Fruit fly (Drosophila melanogaster) whole organism, wandering third instar larva: ENCODE measurements around the gene Pat1.

Source experiments
- Abd-B ChIP-seq: fragments of >200 bp; optimal IDR thresholded peaks from 2 replicates; lab custom pipeline; 2017; ENCODE audit warnings: missing biosample characterization, missing genetic modification characterization
- CG32264 ChIP-seq: fragments of 200-800 bp; sonication (Bioruptor generic); optimal IDR thresholded peaks from 2 replicates; lab custom pipeline; 2016; ENCODE audit warnings: missing biosample characterization, missing genetic modification characterization
- CG9705 ChIP-seq: fragments of 200-800 bp; sonication (Bioruptor generic); optimal IDR thresholded peaks from 2 replicates; lab custom pipeline; 2018; ENCODE audit warnings: missing biosample characterization, mild to moderate bottlenecking, missing genetic modification characterization
- CrebA ChIP-seq: fragments of 200-800 bp; sonication (Bioruptor generic); optimal IDR thresholded peaks from 2 replicates; lab custom pipeline; 2016; ENCODE audit warnings: missing biosample characterization, mild to moderate bottlenecking, missing genetic modification characterization, borderline replicate concordance
- Dfd ChIP-seq: fragments of >200 bp; optimal IDR thresholded peaks from 2 replicates; lab custom pipeline; 2017; ENCODE audit warnings: missing biosample characterization, missing genetic modification characterization
- Dif ChIP-seq: fragments of 200-275, 200-300 bp; sonication (Bioruptor generic); optimal IDR thresholded peaks from 2 replicates; lab custom pipeline; 2018; ENCODE audit warnings: missing biosample characterization, missing genetic modification characterization; ENCODE audit not compliant: partially characterized antibody
- GATAd ChIP-seq: sonication (Bioruptor generic); optimal IDR thresholded peaks from 2 replicates; lab custom pipeline; 2016; ENCODE audit warnings: missing biosample characterization, missing genetic modification characterization
- HLH106 ChIP-seq: fragments of 200-800 bp; optimal IDR thresholded peaks from 3 replicates; lab custom pipeline; 2019; ENCODE audit warnings: missing biosample characterization, mild to moderate bottlenecking, missing genetic modification characterization, moderate library complexity
- Hnf4 ChIP-seq: fragments of 200-800 bp; sonication (Bioruptor generic); optimal IDR thresholded peaks from 2 replicates; lab custom pipeline; 2016; ENCODE audit warnings: missing biosample characterization, mild to moderate bottlenecking, missing genetic modification characterization
- Hr78 ChIP-seq: fragments of >200 bp; optimal IDR thresholded peaks from 2 replicates; lab custom pipeline; 2017; ENCODE audit warnings: missing biosample characterization, missing genetic modification characterization
- Hr83 ChIP-seq: fragments of 200-300 bp; sonication (Bioruptor generic); optimal IDR thresholded peaks from 2 replicates; lab custom pipeline; 2016; ENCODE audit warnings: missing biosample characterization, mild to moderate bottlenecking, missing genetic modification characterization, moderate library complexity; ENCODE audit not compliant: poor library complexity, severe bottlenecking
- Jra ChIP-seq: sonication (Bioruptor generic); optimal IDR thresholded peaks from 2 replicates; lab custom pipeline; 2016; ENCODE audit warnings: missing biosample characterization, missing genetic modification characterization
- Mio ChIP-seq: sonication (Bioruptor generic); optimal IDR thresholded peaks from 2 replicates; lab custom pipeline; 2016; ENCODE audit warnings: missing biosample characterization, missing genetic modification characterization
- Myc ChIP-seq: fragments of >200 bp; optimal IDR thresholded peaks from 2 replicates; lab custom pipeline; 2017
- N ChIP-seq: fragments of >200 bp; optimal IDR thresholded peaks from 2 replicates; lab custom pipeline; 2018; ENCODE audit warnings: missing biosample characterization, missing external identifiers, missing genetic modification characterization
- OdsH ChIP-seq: fragments of 200-800 bp; sonication (Bioruptor generic); optimal IDR thresholded peaks from 2 replicates; lab custom pipeline; 2016; ENCODE audit warnings: missing biosample characterization, mild to moderate bottlenecking, missing genetic modification characterization
- Rel ChIP-seq, 2 experiments: fragments of 200-800 bp; sonication (Bioruptor generic) in 1 of 2; optimal IDR thresholded peaks; 2 replicates in 1 of 2; 3 replicates in 1 of 2; lab custom pipeline; 2016 to 2019; ENCODE audit warnings: mild to moderate bottlenecking in 2 of 2, missing biosample characterization in 2 of 2, missing genetic modification characterization in 2 of 2, moderate library complexity in 1 of 2
- Sp1 ChIP-seq: fragments of 200-800 bp; sonication (Bioruptor generic); optimal IDR thresholded peaks from 3 replicates; lab custom pipeline; 2019; ENCODE audit warnings: missing biosample characterization, mild to moderate bottlenecking, missing genetic modification characterization, moderate library complexity
- Vsx2 ChIP-seq: fragments of 200-300, 225-300 bp; sonication (Bioruptor generic); optimal IDR thresholded peaks from 2 replicates; lab custom pipeline; 2018; ENCODE audit warnings: missing biosample characterization, missing genetic modification characterization; ENCODE audit not compliant: partially characterized antibody
- br ChIP-seq: fragments of 200-800 bp; sonication (Bioruptor generic); optimal IDR thresholded peaks from 2 replicates; lab custom pipeline; 2016; ENCODE audit warnings: missing biosample characterization, missing genetic modification characterization
- brk ChIP-seq: fragments of 200-800 bp; sonication (Bioruptor generic); optimal IDR thresholded peaks from 2 replicates; lab custom pipeline; 2016; ENCODE audit warnings: missing biosample characterization, mild to moderate bottlenecking, missing genetic modification characterization
- dl ChIP-seq, 2 experiments: fragments of 175-275, 200-275 bp in 1 of 2; fragments of 200-275 bp in 1 of 2; sonication (Bioruptor generic); optimal IDR thresholded peaks; lab custom pipeline; 2018; ENCODE audit warnings: mild to moderate bottlenecking in 2 of 2, missing biosample characterization in 2 of 2, missing genetic modification characterization in 2 of 2, moderate library complexity in 2 of 2; ENCODE audit not compliant: partially characterized antibody in 2 of 2, insufficient read depth in 1 of 2
- dmrt93B ChIP-seq: fragments of 200-800 bp; sonication (Bioruptor generic); optimal IDR thresholded peaks from 2 replicates; lab custom pipeline; 2018; ENCODE audit warnings: missing biosample characterization, mild to moderate bottlenecking, missing genetic modification characterization
- dsf ChIP-seq: sonication (Bioruptor generic); optimal IDR thresholded peaks from 2 replicates; lab custom pipeline; 2016; ENCODE audit warnings: missing biosample characterization, missing genetic modification characterization, borderline replicate concordance
- ey ChIP-seq: fragments of 200-800 bp; sonication (Bioruptor generic); optimal IDR thresholded peaks from 2 replicates; lab custom pipeline; 2016; ENCODE audit warnings: missing biosample characterization, missing genetic modification characterization
- foxo ChIP-seq, 2 experiments: fragments of 200-800 bp; sonication (Bioruptor generic); optimal IDR thresholded peaks; 2 replicates in 1 of 2; 3 replicates in 1 of 2; lab custom pipeline; 2016 to 2017; ENCODE audit warnings: missing biosample characterization in 2 of 2, missing genetic modification characterization in 2 of 2
- fru ChIP-seq: fragments of 200-800 bp; sonication (Bioruptor generic); optimal IDR thresholded peaks from 3 replicates; lab custom pipeline; 2016; ENCODE audit warnings: missing biosample characterization, mild to moderate bottlenecking, missing genetic modification characterization
- h ChIP-seq: fragments of 200-800 bp; sonication (Bioruptor generic); optimal IDR thresholded peaks from 3 replicates; lab custom pipeline; 2016; ENCODE audit warnings: missing biosample characterization, mild to moderate bottlenecking, missing genetic modification characterization
- jim ChIP-seq: fragments of 175-275, 200-325 bp; sonication (Bioruptor generic); optimal IDR thresholded peaks from 2 replicates; lab custom pipeline; 2016; ENCODE audit warnings: missing biosample characterization, mild to moderate bottlenecking, missing genetic modification characterization
- lola ChIP-seq: fragments of >200 bp; optimal IDR thresholded peaks from 2 replicates; lab custom pipeline; 2017; ENCODE audit warnings: missing biosample characterization, missing genetic modification characterization
- pan ChIP-seq: fragments of >200 bp; optimal IDR thresholded peaks from 2 replicates; lab custom pipeline; 2017
- psq ChIP-seq: fragments of 200-800 bp; sonication (Bioruptor generic); optimal IDR thresholded peaks from 3 replicates; lab custom pipeline; 2017; ENCODE audit warnings: missing biosample characterization, mild to moderate bottlenecking, missing genetic modification characterization, moderate library complexity
- rgr ChIP-seq: fragments of 200-800 bp; sonication (Bioruptor generic); optimal IDR thresholded peaks from 3 replicates; lab custom pipeline; 2016; ENCODE audit warnings: missing biosample characterization, mild to moderate bottlenecking, missing genetic modification characterization
- sage ChIP-seq: fragments of 200-800 bp; sonication (Bioruptor generic); optimal IDR thresholded peaks from 2 replicates; lab custom pipeline; 2016; ENCODE audit warnings: missing biosample characterization, mild to moderate bottlenecking, missing genetic modification characterization
- sv ChIP-seq: fragments of 200-800 bp; sonication (Bioruptor generic); optimal IDR thresholded peaks from 3 replicates; lab custom pipeline; 2016; ENCODE audit warnings: missing biosample characterization, missing genetic modification characterization
- tai ChIP-seq: sonication (Bioruptor generic); optimal IDR thresholded peaks from 2 replicates; lab custom pipeline; 2016; ENCODE audit warnings: missing biosample characterization, missing genetic modification characterization
- usp ChIP-seq: fragments of >200 bp; optimal IDR thresholded peaks from 2 replicates; lab custom pipeline; 2017; ENCODE audit warnings: missing biosample characterization, missing genetic modification characterization
- woc ChIP-seq: sonication (Bioruptor generic); optimal IDR thresholded peaks from 2 replicates; lab custom pipeline; 2016; ENCODE audit warnings: missing biosample characterization, mild to moderate bottlenecking, missing genetic modification characterization

The Pat1 gene

dm6 chrX:6596788-6597187 is 6.2 kb downstream of the Pat1 start, which contains the start of gene APC7:
Gene APC7, plus strand, starts transcription at chrX:6597088.
- TF ChIP-seq usp (GFP tag; lab: Kevin White, UChicago) (no peak), Mio (GFP tag; lab: Kevin White, UChicago) (no peak), HLH106 (no peak), jim (no peak), psq (no peak), Sp1 (no peak), Myc (no peak), Hnf4 (GFP tag; lab: Kevin White, UChicago) (no peak), lola (GFP tag; lab: Kevin White, UChicago) (no peak), sage (GFP tag; lab: Kevin White, UChicago) (no peak), h (GFP tag; lab: Kevin White, UChicago) (no peak), Hr83 (GFP tag; lab: Kevin White, UChicago) (no peak), br (GFP tag; lab: Kevin White, UChicago) (no peak), Hr78 (no peak), GATAd (GFP tag; lab: Kevin White, UChicago) (no peak), pan (lab: Kevin White, UChicago) (no peak), dmrt93B (GFP tag; lab: Kevin White, UChicago) (no peak), Vsx2 (GFP tag; lab: Kevin White, UChicago) (no peak), dl (GFP tag; optimal IDR thresholded peaks at IDR 0.05; lab: Kevin White, UChicago; ENCODE audit: insufficient read depth in 1 of 2, partially characterized antibody in 2 of 2) (no peak), rgr (GFP tag; lab: Kevin White, UChicago) (no peak)

DNA sequence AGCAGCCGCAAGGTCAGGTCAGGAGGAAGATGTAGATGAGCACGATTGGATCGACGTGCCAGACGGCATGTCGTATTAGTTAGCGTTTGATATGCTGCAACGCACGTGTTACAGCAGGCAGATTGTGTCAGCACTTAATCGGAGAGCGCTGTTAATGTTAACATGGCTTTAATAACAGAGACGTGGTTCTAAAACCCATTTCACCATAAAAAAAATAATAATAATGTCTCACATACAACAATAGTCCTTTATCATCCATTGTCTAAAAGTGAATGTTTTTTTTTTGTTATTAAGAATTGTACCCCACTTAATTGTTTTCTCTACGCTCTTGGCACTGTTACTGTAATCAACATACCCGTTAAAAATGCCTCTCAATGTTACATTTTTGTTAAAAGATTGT is 8.7 kb downstream of the Pat1 start:
- no peak for TF ChIP-seq Dfd (GFP tag; lab: Kevin White, UChicago)
- TF ChIP-seq h (GFP tag; lab: Kevin White, UChicago) = peak; percentile 95
- TF ChIP-seq Hr83 (GFP tag; lab: Kevin White, UChicago) = peak; percentile 86
- peak; percentile 64 for TF ChIP-seq woc (GFP tag; lab: Kevin White, UChicago)
- peak; percentile 85 for TF ChIP-seq CG32264 (GFP tag; lab: Kevin White, UChicago)
- TF ChIP-seq fru (GFP tag; lab: Kevin White, UChicago) = peak; percentile 89
- no peak for TF ChIP-seq Myc
- no peak for TF ChIP-seq Hr78
- no peak for TF ChIP-seq dsf (GFP tag; lab: Kevin White, UChicago)
- no peak for TF ChIP-seq Abd-B (GFP tag; lab: Kevin White, UChicago)
- no peak for TF ChIP-seq psq
- peak; percentile 99 for TF ChIP-seq Dif (GFP tag; lab: Kevin White, UChicago)
- peak; percentile 84 to 92 for TF ChIP-seq dl (GFP tag; optimal IDR thresholded peaks at IDR 0.05; lab: Kevin White, UChicago; ENCODE audit: insufficient read depth in 1 of 2, partially characterized antibody in 2 of 2)
- no peak for TF ChIP-seq CrebA (GFP tag; lab: Kevin White, UChicago)
- no peak for TF ChIP-seq Hnf4 (GFP tag; lab: Kevin White, UChicago)
- TF ChIP-seq sage (GFP tag; lab: Kevin White, UChicago) = peak; percentile 90
- TF ChIP-seq dmrt93B (GFP tag; lab: Kevin White, UChicago) = peak; percentile 92
- TF ChIP-seq brk (GFP tag; lab: Kevin White, UChicago) = no peak
- TF ChIP-seq Rel (GFP tag; optimal IDR thresholded peaks at IDR 0.05; lab: Kevin White, UChicago) = peak; percentile 22
- TF ChIP-seq Rel (tag; optimal IDR thresholded peaks at IDR 0.05; lab: Kevin White, UChicago) = peak; percentile 24
- peak; percentile 81 for TF ChIP-seq HLH106
- peak; percentile 33 for TF ChIP-seq Sp1
- TF ChIP-seq tai (GFP tag; lab: Kevin White, UChicago) = peak; percentile 94
- TF ChIP-seq Vsx2 (GFP tag; lab: Kevin White, UChicago) = no peak
- peak in 1 of 2 experiments; percentile 93 for TF ChIP-seq foxo (GFP tag; optimal IDR thresholded peaks at IDR 0.05; lab: Kevin White, UChicago)
- no peak for TF ChIP-seq Mio (GFP tag; lab: Kevin White, UChicago)
- TF ChIP-seq jim = peak; percentile 39
- no peak for TF ChIP-seq Jra (GFP tag; lab: Kevin White, UChicago)
- no peak for TF ChIP-seq lola (GFP tag; lab: Kevin White, UChicago)
- no peak for TF ChIP-seq usp (GFP tag; lab: Kevin White, UChicago)
- TF ChIP-seq ey = peak; percentile 90
- TF ChIP-seq GATAd (GFP tag; lab: Kevin White, UChicago) = no peak
- no peak for TF ChIP-seq br (GFP tag; lab: Kevin White, UChicago)
- TF ChIP-seq CG9705 (GFP tag; lab: Kevin White, UChicago) = peak; percentile 75
- TF ChIP-seq rgr (GFP tag; lab: Kevin White, UChicago) = no peak
- TF ChIP-seq sv (GFP tag; lab: Kevin White, UChicago) = peak; percentile 70
- TF ChIP-seq pan (lab: Kevin White, UChicago) = no peak
- no peak for TF ChIP-seq N (GFP tag; lab: Kevin White, UChicago)
- no peak for TF ChIP-seq OdsH
